ENCODE assay signal across 3 worm cellular contexts in the genomic region with DNA sequence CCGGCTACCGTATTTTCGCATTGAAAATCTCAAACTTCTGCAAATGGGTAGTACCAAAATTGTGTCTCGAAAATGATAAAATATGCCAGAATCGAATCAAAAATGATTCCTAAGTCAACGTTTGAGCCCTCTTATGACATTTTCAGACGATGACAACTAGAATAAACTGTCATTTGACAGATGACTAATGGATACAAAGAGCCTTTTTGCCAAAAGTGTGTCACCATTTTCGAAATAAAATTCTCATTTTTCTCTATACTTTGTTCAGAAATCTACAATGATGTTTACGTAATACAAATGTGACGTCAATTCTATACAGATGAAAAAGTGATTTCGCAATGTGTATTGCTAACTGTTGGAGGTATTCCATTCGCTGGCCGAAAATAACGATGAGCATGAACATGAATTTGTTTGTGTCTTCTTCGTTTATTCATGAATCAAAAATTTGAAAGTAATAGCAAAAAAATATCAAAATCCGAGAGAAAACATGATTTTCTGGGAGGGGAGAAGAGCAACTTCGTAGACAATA.
TF ChIP-seq lines count a peak whose summit lies in the region.

No protein-coding gene starts in this region.

TF ChIP-seq in whole organism, L1 larva, 84 proteins besides CTCF, POLR2A, EP300 and RAD21 (continued from another document and continues in another):
- peak; percentile 53 to 63 for TF ChIP-seq lsy-2 (tag; optimal IDR thresholded peaks at IDR 0.05; lab: Kevin White, UChicago)
- peak; percentile 76 for TF ChIP-seq nhr-85 (tag; lab: Kevin White, UChicago)
- TF ChIP-seq lin-35 (GFP tag; optimal IDR thresholded peaks at IDR 0.05; lab: Kevin White, UChicago): peak in 1 of 2 experiments; percentile 66
- no peak for TF ChIP-seq fkh-10 (GFP tag; optimal IDR thresholded peaks at IDR 0.05; lab: Kevin White, UChicago)
- peak; percentile 84 for TF ChIP-seq ama-1 (optimal IDR thresholded peaks at IDR 0.05; lab: Kevin White, UChicago)
- peak; percentile 83 for TF ChIP-seq nhr-71 (tag; optimal IDR thresholded peaks at IDR 0.05; lab: Kevin White, UChicago)
- 0 out of 2 replicates have a peak, but pooled peaks have one; percentile 6 for TF ChIP-seq unc-98 (GFP tag; IDR thresholded peaks at IDR 0.05; lab: Robert Waterston, UW)
- 0 out of 2 replicates have a peak, but pooled peaks have one; percentile 13 for TF ChIP-seq grh-1 (GFP tag; IDR thresholded peaks at IDR 0.05; lab: Robert Waterston, UW)
- TF ChIP-seq Y116A8C.19 (tag; optimal IDR thresholded peaks at IDR 0.05; lab: Kevin White, UChicago; ENCODE audit: borderline replicate concordance): no peak
- no peak for TF ChIP-seq nhr-76 (tag; optimal IDR thresholded peaks at IDR 0.05; lab: Kevin White, UChicago)
- no peak for TF ChIP-seq lin-15B (tag; optimal IDR thresholded peaks at IDR 0.05; lab: Kevin White, UChicago)
- no peak for TF ChIP-seq sptf-1 (tag; optimal IDR thresholded peaks at IDR 0.05; lab: Kevin White, UChicago)
- no peak for TF ChIP-seq efl-3 (GFP tag; optimal IDR thresholded peaks at IDR 0.05; lab: Kevin White, UChicago)
- no peak for TF ChIP-seq tlp-1 (tag; optimal IDR thresholded peaks at IDR 0.05; lab: Kevin White, UChicago)
- TF ChIP-seq aha-1 (tag; optimal IDR thresholded peaks at IDR 0.05; lab: Kevin White, UChicago): no peak
- TF ChIP-seq hlh-17 (GFP tag; optimal IDR thresholded peaks at IDR 0.05; lab: Kevin White, UChicago; ENCODE audit: borderline replicate concordance): no peak
- peak; percentile 80 for TF ChIP-seq hpl-2 (GFP tag; optimal IDR thresholded peaks at IDR 0.05; lab: Kevin White, UChicago)
- TF ChIP-seq ceh-82 (tag; optimal IDR thresholded peaks at IDR 0.05; lab: Kevin White, UChicago): no peak
- no peak for TF ChIP-seq irx-1 (tag; optimal IDR thresholded peaks at IDR 0.05; lab: Kevin White, UChicago)
- no peak for TF ChIP-seq F16B12.6 (tag; optimal IDR thresholded peaks at IDR 0.05; lab: Kevin White, UChicago)
- no peak for TF ChIP-seq sup-37 (GFP tag; optimal IDR thresholded peaks at IDR 0.05; lab: Kevin White, UChicago)
- TF ChIP-seq nhr-28 (tag; optimal IDR thresholded peaks at IDR 0.05; lab: Kevin White, UChicago): no peak
- no peak for TF ChIP-seq unc-30 (tag; optimal IDR thresholded peaks at IDR 0.05; lab: Kevin White, UChicago)
- peak; percentile 61 for TF ChIP-seq nhr-47 (tag; optimal IDR thresholded peaks at IDR 0.05; lab: Kevin White, UChicago)
- no peak for TF ChIP-seq hlh-4 (tag; optimal IDR thresholded peaks at IDR 0.05; lab: Kevin White, UChicago)
- TF ChIP-seq mdl-1 (tag; optimal IDR thresholded peaks at IDR 0.05; lab: Kevin White, UChicago): peak in 1 of 2 experiments; percentile 5
- TF ChIP-seq lir-3 (tag; optimal IDR thresholded peaks at IDR 0.05; lab: Kevin White, UChicago; ENCODE audit: poor library complexity): peak; percentile 48
- TF ChIP-seq ceh-8 (GFP tag; optimal IDR thresholded peaks at IDR 0.05; lab: Kevin White, UChicago): no peak
- TF ChIP-seq egl-13 (tag; optimal IDR thresholded peaks at IDR 0.05; lab: Kevin White, UChicago): no peak
- TF ChIP-seq pqm-1 (tag; optimal IDR thresholded peaks at IDR 0.05; lab: Kevin White, UChicago): no peak
- TF ChIP-seq nhr-237 (tag; optimal IDR thresholded peaks at IDR 0.05; lab: Kevin White, UChicago): no peak
- TF ChIP-seq lin-13 (GFP tag; optimal IDR thresholded peaks at IDR 0.05; lab: Kevin White, UChicago): peak; percentile 64
- no peak for TF ChIP-seq blmp-1 (tag; optimal IDR thresholded peaks at IDR 0.05; lab: Kevin White, UChicago)
- TF ChIP-seq zip-4 (GFP tag; optimal IDR thresholded peaks at IDR 0.05; lab: Kevin White, UChicago): peak; percentile 63
- no peak for TF ChIP-seq aly-2 (tag; optimal IDR thresholded peaks at IDR 0.05; lab: Kevin White, UChicago)
- TF ChIP-seq C16A3.4 (tag; optimal IDR thresholded peaks at IDR 0.05; lab: Kevin White, UChicago): peak; percentile 68
- TF ChIP-seq egl-27 (tag; optimal IDR thresholded peaks at IDR 0.05; lab: Kevin White, UChicago): no peak
- TF ChIP-seq dsc-1 (tag; optimal IDR thresholded peaks at IDR 0.05; lab: Kevin White, UChicago): no peak
- TF ChIP-seq nhr-19 (GFP tag; conservative IDR thresholded peaks at IDR 0.05; lab: Robert Waterston, UW): peak; percentile 66
- no peak for TF ChIP-seq unc-130 (tag; optimal IDR thresholded peaks at IDR 0.05; lab: Kevin White, UChicago)
- no peak for TF ChIP-seq nhr-12 (tag; optimal IDR thresholded peaks at IDR 0.05; lab: Kevin White, UChicago)
- TF ChIP-seq ceh-88 (GFP tag; IDR thresholded peaks at IDR 0.05; lab: Robert Waterston, UW): peak; percentile 32; the same call in 1 of the 2 replicates

TF ChIP-seq in whole organism, L4 larva, 104 proteins besides CTCF, POLR2A, EP300 and RAD21 (continued from another document and continues in another):
- TF ChIP-seq Y75B8A.6 (GFP tag; IDR thresholded peaks at IDR 0.05; lab: Robert Waterston, UW) (peak; percentile 54; the same call in 1 of the 2 replicates), ceh-44 (GFP tag; IDR thresholded peaks at IDR 0.05; lab: Robert Waterston, UW) (no peak), lin-39 (tag; optimal IDR thresholded peaks at IDR 0.05; lab: Kevin White, UChicago) (no peak), ces-1 (GFP tag; optimal IDR thresholded peaks at IDR 0.05; lab: Kevin White, UChicago) (no peak), lin-1 (GFP tag; IDR thresholded peaks at IDR 0.05; lab: Robert Waterston, UW) (peak; percentile 77; the same call in 1 of the 2 replicates), nhr-25 (tag; optimal IDR thresholded peaks at IDR 0.05; lab: Kevin White, UChicago; ENCODE audit: borderline replicate concordance, insufficient read depth) (peak; percentile 17), nhr-111 (GFP tag; optimal IDR thresholded peaks at IDR 0.05; lab: Kevin White, UChicago) (no peak), set-16 (GFP tag; IDR thresholded peaks at IDR 0.05; lab: Robert Waterston, UW) (no peak), zfp-3 (GFP tag; conservative IDR thresholded peaks at IDR 0.05; lab: Robert Waterston, UW) (peak; percentile 98), tra-1 (GFP tag; IDR thresholded peaks at IDR 0.05; lab: Robert Waterston, UW) (peak; percentile 80), tag-97 (GFP tag; IDR thresholded peaks at IDR 0.05; lab: Robert Waterston, UW) (no peak), rbr-2 (tag; optimal IDR thresholded peaks at IDR 0.05; lab: Kevin White, UChicago) (peak; percentile 4), nhr-48 (tag; optimal IDR thresholded peaks at IDR 0.05; lab: Kevin White, UChicago) (peak; percentile 14), fkh-10 (GFP tag; optimal IDR thresholded peaks at IDR 0.05; lab: Kevin White, UChicago) (no peak), ama-1 (optimal IDR thresholded peaks at IDR 0.05; lab: Kevin White, UChicago) (peak; percentile 93), lsy-2 (tag; optimal IDR thresholded peaks at IDR 0.05; lab: Kevin White, UChicago) (peak; percentile 70 to 72), dmd-6 (GFP tag; IDR thresholded peaks at IDR 0.05; lab: Robert Waterston, UW) (peak; percentile 47; the same call in 1 of the 2 replicates), dpl-1 (GFP tag; optimal IDR thresholded peaks at IDR 0.05; lab: Kevin White, UChicago) (peak; percentile 31), snpc-4 (tag; optimal IDR thresholded peaks at IDR 0.05; lab: Kevin White, UChicago) (no peak), nhr-41 (GFP tag; IDR thresholded peaks at IDR 0.05; lab: Robert Waterston, UW) (no peak), unc-39 (tag; optimal IDR thresholded peaks at IDR 0.05; lab: Kevin White, UChicago) (no peak), Y5F2A.4 (GFP tag; optimal IDR thresholded peaks at IDR 0.05; lab: Kevin White, UChicago) (peak; percentile 57), nhr-11 (tag; optimal IDR thresholded peaks at IDR 0.05; lab: Kevin White, UChicago) (peak; percentile 74), zip-2 (tag; optimal IDR thresholded peaks at IDR 0.05; lab: Kevin White, UChicago) (peak; percentile 46), zfp-2 (tag; optimal IDR thresholded peaks at IDR 0.05; lab: Kevin White, UChicago) (no peak), nhr-28 (tag; optimal IDR thresholded peaks at IDR 0.05; lab: Kevin White, UChicago) (peak; percentile 26), unc-130 (GFP tag; optimal IDR thresholded peaks at IDR 0.05; lab: Kevin White, UChicago) (no peak), skn-1 (tag; optimal IDR thresholded peaks at IDR 0.05; lab: Kevin White, UChicago) (no peak), nhr-77 (tag; optimal IDR thresholded peaks at IDR 0.05; lab: Kevin White, UChicago) (peak; percentile 80), attf-4 (tag; optimal IDR thresholded peaks at IDR 0.05; lab: Kevin White, UChicago) (no peak), lim-7 (GFP tag; IDR thresholded peaks at IDR 0.05; lab: Robert Waterston, UW) (peak; percentile 53; the same call in 1 of the 2 replicates), unc-62 (GFP tag; optimal IDR thresholded peaks at IDR 0.05 in 1 of 2; lab: Kevin White, UChicago) (peak in 1 of 2 experiments; percentile 80), unc-62 (tag; optimal IDR thresholded peaks at IDR 0.05; lab: Kevin White, UChicago) (peak; percentile 34), ztf-7 (tag; optimal IDR thresholded peaks at IDR 0.05; lab: Kevin White, UChicago) (peak; percentile 64), cey-2 (tag; optimal IDR thresholded peaks at IDR 0.05; lab: Kevin White, UChicago; ENCODE audit: borderline replicate concordance, insufficient read depth) (no peak), lin-38 (GFP tag; IDR thresholded peaks at IDR 0.05; lab: Robert Waterston, UW) (peak; percentile 66), ZK337.2 (GFP tag; IDR thresholded peaks at IDR 0.05; lab: Robert Waterston, UW) (0 out of 2 replicates have a peak, but pooled peaks have one; percentile 21), nhr-42 (GFP tag; IDR thresholded peaks at IDR 0.05; lab: Robert Waterston, UW) (no peak), aly-2 (tag; optimal IDR thresholded peaks at IDR 0.05; lab: Kevin White, UChicago) (no peak), spr-3 (GFP tag; optimal IDR thresholded peaks at IDR 0.05; lab: Kevin White, UChicago) (peak; percentile 50), dmd-9 (GFP tag; IDR thresholded peaks at IDR 0.05; lab: Robert Waterston, UW) (peak; percentile 61; the same call in 1 of the 2 replicates), mxl-2 (GFP tag; conservative IDR thresholded peaks at IDR 0.05; lab: Robert Waterston, UW) (no peak), mxl-3 (GFP tag; optimal IDR thresholded peaks at IDR 0.05; lab: Kevin White, UChicago) (peak; percentile 18)

TF ChIP-seq in whole organism, young adult, 124 proteins besides CTCF, POLR2A, EP300 and RAD21 (continued from another document and continues in another):
- TF ChIP-seq nfyb-1 (GFP tag; IDR thresholded peaks at IDR 0.05; lab: Robert Waterston, UW): peak; percentile 95
- no peak for TF ChIP-seq rpc-1 (optimal IDR thresholded peaks at IDR 0.05; lab: Kevin White, UChicago)
- TF ChIP-seq rpc-1 (tag; optimal IDR thresholded peaks at IDR 0.05; lab: Kevin White, UChicago): no peak
- TF ChIP-seq dox-1 (GFP tag; IDR thresholded peaks at IDR 0.05; lab: Robert Waterston, UW): peak; percentile 68
- no peak for TF ChIP-seq die-1 (tag; optimal IDR thresholded peaks at IDR 0.05; lab: Kevin White, UChicago)
- no peak for TF ChIP-seq ceh-91 (GFP tag; IDR thresholded peaks at IDR 0.05; lab: Robert Waterston, UW)
- TF ChIP-seq F22D6.2 (tag; optimal IDR thresholded peaks at IDR 0.05; lab: Kevin White, UChicago): peak; percentile 39
- TF ChIP-seq sptf-2 (GFP tag; optimal IDR thresholded peaks at IDR 0.05; lab: Kevin White, UChicago): no peak
- no peak for TF ChIP-seq snpc-1.3 (tag; optimal IDR thresholded peaks at IDR 0.05; lab: Kevin White, UChicago; ENCODE audit: insufficient read depth)
- TF ChIP-seq lsy-27 (tag; optimal IDR thresholded peaks at IDR 0.05; lab: Kevin White, UChicago; ENCODE audit: borderline replicate concordance, insufficient read depth): no peak
- TF ChIP-seq nhr-179 (tag; optimal IDR thresholded peaks at IDR 0.05; lab: Kevin White, UChicago): no peak
- peak; percentile 56 for TF ChIP-seq unc-130 (GFP tag; optimal IDR thresholded peaks at IDR 0.05; lab: Kevin White, UChicago)
- peak; percentile 73; the same call in 1 of the 2 replicates for TF ChIP-seq pbrm-1 (GFP tag; IDR thresholded peaks at IDR 0.05; lab: Robert Waterston, UW)
- TF ChIP-seq madf-3 (GFP tag; IDR thresholded peaks at IDR 0.05; lab: Robert Waterston, UW): 0 out of 2 replicates have a peak, but pooled peaks have one; percentile 38
- no peak for TF ChIP-seq nhr-27 (tag; optimal IDR thresholded peaks at IDR 0.05; lab: Kevin White, UChicago)
- no peak for TF ChIP-seq aptf-3 (GFP tag; IDR thresholded peaks at IDR 0.05; lab: Robert Waterston, UW)
- TF ChIP-seq F57C9.4 (tag; optimal IDR thresholded peaks at IDR 0.05; lab: Kevin White, UChicago): peak; percentile 86
- TF ChIP-seq xnd-1 (tag; optimal IDR thresholded peaks at IDR 0.05; lab: Kevin White, UChicago): no peak
- TF ChIP-seq attf-3 (GFP tag; conservative IDR thresholded peaks at IDR 0.05; lab: Robert Waterston, UW): 0 out of 2 replicates have a peak, but pooled peaks have one; percentile 26
- TF ChIP-seq egl-18 (GFP tag; IDR thresholded peaks at IDR 0.05; lab: Robert Waterston, UW): no peak
- TF ChIP-seq tbx-9 (tag; optimal IDR thresholded peaks at IDR 0.05; lab: Kevin White, UChicago; ENCODE audit: borderline replicate concordance): no peak
- TF ChIP-seq ztf-6 (GFP tag; IDR thresholded peaks at IDR 0.05; lab: Robert Waterston, UW): no peak
- TF ChIP-seq B0261.1 (tag; optimal IDR thresholded peaks at IDR 0.05; lab: Kevin White, UChicago): peak; percentile 18
- TF ChIP-seq let-526 (GFP tag; IDR thresholded peaks at IDR 0.05; lab: Robert Waterston, UW): peak; percentile 62; the same call in 1 of the 2 replicates
- TF ChIP-seq Y67H2A.10 (GFP tag; conservative IDR thresholded peaks at IDR 0.05; lab: Robert Waterston, UW): no peak
- no peak for TF ChIP-seq madf-8 (GFP tag; conservative IDR thresholded peaks at IDR 0.05; lab: Robert Waterston, UW)
- TF ChIP-seq tbp1 (GFP tag; optimal IDR thresholded peaks at IDR 0.05; lab: Kevin White, UChicago): peak; percentile 63
- no peak for TF ChIP-seq bed-2 (GFP tag; IDR thresholded peaks at IDR 0.05; lab: Robert Waterston, UW)
- no peak for TF ChIP-seq hlh-26 (GFP tag; conservative IDR thresholded peaks at IDR 0.05; lab: Robert Waterston, UW)
- TF ChIP-seq lin-35 (GFP tag; optimal IDR thresholded peaks at IDR 0.05; lab: Kevin White, UChicago): peak in 1 of 3 experiments; percentile 60
- no peak for TF ChIP-seq aptf-2 (GFP tag; conservative IDR thresholded peaks at IDR 0.05; lab: Robert Waterston, UW)
- TF ChIP-seq atf-7 (tag; optimal IDR thresholded peaks at IDR 0.05; lab: Kevin White, UChicago): peak; percentile 90
- TF ChIP-seq Y53G8AR.9 (GFP tag; conservative IDR thresholded peaks at IDR 0.05; lab: Robert Waterston, UW): peak; percentile 97
- TF ChIP-seq D2030.7 (GFP tag; IDR thresholded peaks at IDR 0.05; lab: Robert Waterston, UW): 0 out of 2 replicates have a peak, but pooled peaks have one; percentile 10
- TF ChIP-seq madf-10 (tag; optimal IDR thresholded peaks at IDR 0.05; lab: Kevin White, UChicago): peak; percentile 68
- TF ChIP-seq nfya-1 (tag; optimal IDR thresholded peaks at IDR 0.05; lab: Kevin White, UChicago; ENCODE audit: borderline replicate concordance, insufficient read depth): no peak
- TF ChIP-seq ceh-27 (GFP tag; optimal IDR thresholded peaks at IDR 0.05; lab: Kevin White, UChicago): peak; percentile 22
- TF ChIP-seq snpc-4 (GFP tag; optimal IDR thresholded peaks at IDR 0.05; lab: Kevin White, UChicago): no peak
- peak in 2 of 4 experiments; percentile 10 to 50 for TF ChIP-seq snpc-4 (tag; optimal IDR thresholded peaks at IDR 0.05; lab: Kevin White, UChicago)
- TF ChIP-seq attf-6 (GFP tag; IDR thresholded peaks at IDR 0.05; lab: Robert Waterston, UW): 0 out of 2 replicates have a peak, but pooled peaks have one; percentile 53
- peak; percentile 96 for TF ChIP-seq F23B12.7 (tag; optimal IDR thresholded peaks at IDR 0.05; lab: Kevin White, UChicago; ENCODE audit: insufficient read depth)
- TF ChIP-seq mxl-1 (tag; optimal IDR thresholded peaks at IDR 0.05; lab: Kevin White, UChicago): no peak
- TF ChIP-seq B0336.3 (GFP tag; IDR thresholded peaks at IDR 0.05; lab: Robert Waterston, UW): peak; percentile 94
- peak; percentile 75 for TF ChIP-seq mel-28 (tag; optimal IDR thresholded peaks at IDR 0.05; lab: Kevin White, UChicago; ENCODE audit: borderline replicate concordance)
- peak; percentile 98 for TF ChIP-seq cebp-1 (GFP tag; IDR thresholded peaks at IDR 0.05; lab: Robert Waterston, UW)
- peak; percentile 98 for TF ChIP-seq cebp-1 (tag; optimal IDR thresholded peaks at IDR 0.05; lab: Kevin White, UChicago)
- TF ChIP-seq tlf-1 (GFP tag; optimal IDR thresholded peaks at IDR 0.05; lab: Kevin White, UChicago): peak; percentile 82
- TF ChIP-seq nhr-80 (tag; optimal IDR thresholded peaks at IDR 0.05; lab: Kevin White, UChicago): peak; percentile 32
- TF ChIP-seq lsl-1 (GFP tag; optimal IDR thresholded peaks at IDR 0.05; lab: Kevin White, UChicago): no peak
